Worm (Caenorhabditis elegans) whole organism, L1 larva: ENCODE results near the gene clec-173.
"Not testable (repeated sequence)": the region's sequence is repeated elsewhere in the genome, so short reads cannot be mapped to it uniquely, and the experiment has no call there.

Source experiments
- C34B4.2 ChIP-seq: sonication (generic microtip); optimal IDR thresholded peaks from 2 replicates; lab custom pipeline; 2017; ENCODE audit warnings: mild to moderate bottlenecking, missing genetic modification characterization, missing compliant biosample characterization
- Y116A8C.19 ChIP-seq: sonication (generic microtip); optimal IDR thresholded peaks from 2 replicates; lab custom pipeline; 2016; ENCODE audit warnings: missing compliant biosample characterization, missing genetic modification characterization, borderline replicate concordance
- aha-1 ChIP-seq: fragments of 150-350 bp; optimal IDR thresholded peaks from 2 replicates; lab custom pipeline; 2014; ENCODE audit warnings: missing biosample characterization, missing genetic modification characterization
- alr-1 ChIP-seq: fragments of 200-800 bp; sonication (Bioruptor generic); optimal IDR thresholded peaks from 2 replicates; lab custom pipeline; 2018; ENCODE audit warnings: borderline replicate concordance, mild to moderate bottlenecking, missing genetic modification characterization, missing compliant biosample characterization
- aly-2 ChIP-seq: fragments of 150-350 bp; optimal IDR thresholded peaks from 2 replicates; lab custom pipeline; 2014; ENCODE audit warnings: missing biosample characterization, missing genetic modification characterization
- ces-1 ChIP-seq: fragments of 150-350 bp; optimal IDR thresholded peaks from 2 replicates; lab custom pipeline; 2014; ENCODE audit warnings: missing biosample characterization, missing genetic modification reagents, missing genetic modification characterization
- efl-1 ChIP-seq, 4 experiments: fragments of 150-350 bp; optimal IDR thresholded peaks in 3 of 4; peaks in 1 of 4; 1 replicate in 1 of 4; 2 replicates in 3 of 4; lab custom pipeline; 2014; ENCODE audit warnings: missing biosample characterization in 2 of 4, missing genetic modification characterization in 2 of 4, missing genetic modification reagents in 2 of 4
- egl-27 ChIP-seq, 2 experiments: fragments of 150-350 bp in 1 of 2; sonication (generic microtip); optimal IDR thresholded peaks; 3 replicates each; lab custom pipeline; 2017 to 2018; ENCODE audit warnings: missing biosample characterization in 2 of 2, missing genetic modification characterization in 2 of 2, missing genetic modification reagents in 2 of 2
- ets-5 ChIP-seq: fragments of 200-800 bp; sonication (Bioruptor generic); IDR thresholded peaks from 2 replicates; pipeline ENCODE4 v1.3.6; 2022; ENCODE audit warnings: missing genetic modification characterization, missing compliant biosample characterization
- fkh-10 ChIP-seq: sonication (generic microtip); optimal IDR thresholded peaks from 2 replicates; lab custom pipeline; 2017; ENCODE audit warnings: missing biosample characterization, missing genetic modification reagents, missing genetic modification characterization
- fkh-4 ChIP-seq: sonication (generic microtip); optimal IDR thresholded peaks from 2 replicates; lab custom pipeline; 2016; ENCODE audit warnings: missing compliant biosample characterization, missing genetic modification characterization, borderline replicate concordance
- grh-1 ChIP-seq: fragments of 200-800 bp; sonication (Bioruptor generic); IDR thresholded peaks from 2 replicates; pipeline ENCODE4 v1.3.6; 2022; ENCODE audit warnings: missing genetic modification reagents, missing genetic modification characterization, missing compliant biosample characterization
- hlh-4 ChIP-seq: sonication (generic microtip); optimal IDR thresholded peaks from 2 replicates; lab custom pipeline; 2016; ENCODE audit warnings: mild to moderate bottlenecking, missing genetic modification characterization, missing compliant biosample characterization
- lin-13 ChIP-seq: fragments of 150-350 bp; optimal IDR thresholded peaks from 2 replicates; lab custom pipeline; 2014; ENCODE audit warnings: missing biosample characterization, missing genetic modification reagents, missing genetic modification characterization
- lin-39 ChIP-seq: fragments of 150-350 bp; optimal IDR thresholded peaks from 2 replicates; lab custom pipeline; 2014; ENCODE audit warnings: missing biosample characterization, missing genetic modification reagents, missing genetic modification characterization
- lsy-2 ChIP-seq, 2 experiments: fragments of 150-350 bp; optimal IDR thresholded peaks; 2 replicates each; lab custom pipeline; 2014; ENCODE audit warnings: missing biosample characterization in 2 of 2, missing genetic modification characterization in 2 of 2
- mep-1 ChIP-seq: fragments of 150-350 bp; optimal IDR thresholded peaks from 2 replicates; lab custom pipeline; 2014; ENCODE audit warnings: missing biosample characterization, missing genetic modification characterization
- nhr-12 ChIP-seq: sonication (generic microtip); optimal IDR thresholded peaks from 2 replicates; lab custom pipeline; 2017; ENCODE audit warnings: missing biosample characterization, missing genetic modification characterization
- nhr-20 ChIP-seq: sonication (generic microtip); optimal IDR thresholded peaks from 2 replicates; lab custom pipeline; 2016; ENCODE audit warnings: mild to moderate bottlenecking, missing genetic modification characterization, missing compliant biosample characterization
- nhr-237 ChIP-seq: fragments of 150-350 bp; optimal IDR thresholded peaks from 2 replicates; lab custom pipeline; 2014; ENCODE audit warnings: missing biosample characterization, missing genetic modification characterization
- nhr-90 ChIP-seq: sonication (generic microtip); optimal IDR thresholded peaks from 2 replicates; lab custom pipeline; 2016; ENCODE audit warnings: mild to moderate bottlenecking, missing genetic modification characterization, missing compliant biosample characterization; ENCODE audit not compliant: poor library complexity
- pqm-1 ChIP-seq: sonication (generic microtip); optimal IDR thresholded peaks from 3 replicates; lab custom pipeline; 2017; ENCODE audit warnings: missing biosample characterization, missing genetic modification characterization
- skn-1 ChIP-seq: fragments of 150-350 bp; optimal IDR thresholded peaks from 2 replicates; lab custom pipeline; 2014; ENCODE audit warnings: missing biosample characterization, missing genetic modification characterization
- unc-62 ChIP-seq: fragments of 150-350 bp; optimal IDR thresholded peaks from 2 replicates; lab custom pipeline; 2014; ENCODE audit warnings: missing biosample characterization, missing genetic modification reagents, missing genetic modification characterization
- unc-98 ChIP-seq: fragments of 200-800 bp; sonication (Bioruptor generic); IDR thresholded peaks from 2 replicates; pipeline ENCODE4 v1.3.6; 2022; ENCODE audit warnings: missing genetic modification characterization, missing compliant biosample characterization
- xbp-1 ChIP-seq: sonication (generic microtip); optimal IDR thresholded peaks from 2 replicates; lab custom pipeline; 2016; ENCODE audit warnings: missing genetic modification characterization, missing compliant biosample characterization
- ztf-11 ChIP-seq, 2 experiments: sonication (generic microtip); optimal IDR thresholded peaks; 2 replicates each; lab custom pipeline; 2016 to 2017; ENCODE audit warnings: missing genetic modification characterization in 2 of 2, missing biosample characterization in 1 of 2, missing compliant biosample characterization in 1 of 2

The clec-173 gene

DNA sequence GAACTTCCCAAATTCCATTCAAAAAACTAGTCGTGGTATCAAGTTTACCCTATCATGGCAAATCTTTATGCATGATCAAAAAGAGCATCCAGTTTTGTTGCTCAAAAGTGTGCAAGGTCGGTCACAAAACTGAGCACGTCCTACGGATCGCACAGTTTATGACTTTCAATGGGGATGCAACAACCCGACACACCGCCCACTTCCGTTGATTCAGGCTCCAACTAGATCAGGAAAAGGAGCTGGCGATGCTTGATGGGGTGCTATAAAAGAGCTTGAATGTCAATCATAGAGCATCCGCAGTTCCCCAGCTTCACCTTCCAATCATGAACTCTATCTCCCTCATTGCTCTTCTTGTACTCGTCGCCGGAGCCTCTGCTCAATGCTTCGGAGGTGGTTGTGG, 38.1 kb upstream of the clec-173 start, which contains the start of gene W08E12.2:
Gene W08E12.2 (plus strand): TSS at position 301 of the 400 bp plus-strand sequence.
- TF ChIP-seq efl-1 (optimal IDR thresholded peaks at IDR 0.05; lab: Kevin White, UChicago) (no peak), efl-1 (GFP tag; optimal IDR thresholded peaks at IDR 0.05 in 1 of 2; lab: Kevin White, UChicago) (peak in 1 of 2 experiments; percentile 24), fkh-10 (GFP tag; lab: Kevin White, UChicago) (no peak)
- TF ChIP-seq, all 84 proteins: peak for 1

DNA sequence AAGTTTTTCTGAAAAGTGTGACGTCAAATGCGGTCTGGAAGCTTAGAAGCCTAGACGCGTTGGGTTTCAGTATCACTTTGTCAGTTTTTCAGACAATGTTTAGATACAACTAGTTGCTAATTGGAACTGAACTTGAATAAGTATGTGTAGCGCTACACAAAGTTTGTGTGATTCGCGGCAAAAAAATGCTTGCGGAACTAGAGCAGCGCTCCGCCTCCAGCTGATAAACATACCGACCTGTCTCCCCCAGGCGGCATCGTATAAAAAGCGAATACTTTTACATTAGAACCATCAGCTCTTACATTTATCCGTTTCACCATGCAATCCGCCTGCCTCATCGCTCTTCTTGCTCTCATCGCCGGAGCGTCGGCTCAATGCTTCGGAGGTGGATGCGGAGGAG, 36.2 kb upstream of the clec-173 start, which contains the start of gene idpp-12:
Gene idpp-12 (plus strand): TSS at position 301 of the 400 bp plus-strand sequence.
- not testable (repeated sequence) for TF ChIP-seq nhr-90; hlh-4 (tag; lab: Kevin White, UChicago); nhr-237 (tag; lab: Kevin White, UChicago)

DNA sequence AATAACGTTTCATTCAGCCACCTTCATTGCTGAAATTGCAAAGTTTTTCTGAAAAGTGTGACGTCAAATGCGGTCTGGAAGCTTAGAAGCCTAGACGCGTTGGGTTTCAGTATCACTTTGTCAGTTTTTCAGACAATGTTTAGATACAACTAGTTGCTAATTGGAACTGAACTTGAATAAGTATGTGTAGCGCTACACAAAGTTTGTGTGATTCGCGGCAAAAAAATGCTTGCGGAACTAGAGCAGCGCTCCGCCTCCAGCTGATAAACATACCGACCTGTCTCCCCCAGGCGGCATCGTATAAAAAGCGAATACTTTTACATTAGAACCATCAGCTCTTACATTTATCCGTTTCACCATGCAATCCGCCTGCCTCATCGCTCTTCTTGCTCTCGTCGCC, 34.6 kb upstream of the clec-173 start, which contains the start of gene W08E12.4:
Gene W08E12.4 (plus strand): TSS at position 301 of the 400 bp plus-strand sequence.
- not testable (repeated sequence) for TF ChIP-seq mep-1; alr-1 (tag; lab: Kevin White, UChicago); Y116A8C.19 (tag; lab: Kevin White, UChicago)
- TF ChIP-seq, all 84 proteins: peak for 0; not testable (repeated sequence) for 84

DNA sequence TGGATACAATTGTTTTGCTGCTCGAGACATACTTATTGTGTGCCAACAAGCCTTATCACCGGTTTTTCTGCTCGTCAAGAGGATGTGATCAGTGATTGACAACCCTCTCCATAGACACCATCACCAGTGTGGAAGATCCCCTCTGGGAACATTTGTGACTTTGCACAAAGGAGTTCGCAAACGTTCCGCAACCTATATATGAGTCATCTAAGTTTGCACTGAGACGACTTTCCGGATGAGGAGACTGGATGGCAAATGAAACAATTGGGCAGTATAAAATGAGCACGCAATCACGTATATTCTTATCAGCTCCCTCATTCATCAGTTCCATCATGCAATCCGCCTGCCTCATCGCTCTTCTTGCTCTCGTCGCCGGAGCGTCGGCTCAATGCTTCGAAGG, 33.0 kb upstream of the clec-173 start, which contains the start of gene W08E12.5:
Gene W08E12.5 (plus strand): TSS at position 301 of the 400 bp plus-strand sequence.
- no peak for TF ChIP-seq efl-1 (optimal IDR thresholded peaks at IDR 0.05; lab: Kevin White, UChicago)
- peak in 1 of 2 experiments; percentile 50 for TF ChIP-seq efl-1 (GFP tag; optimal IDR thresholded peaks at IDR 0.05 in 1 of 2; lab: Kevin White, UChicago)
- no peak for TF ChIP-seq fkh-4 (tag; lab: Kevin White, UChicago)
- TF ChIP-seq, all 84 proteins: peak for 1

DNA sequence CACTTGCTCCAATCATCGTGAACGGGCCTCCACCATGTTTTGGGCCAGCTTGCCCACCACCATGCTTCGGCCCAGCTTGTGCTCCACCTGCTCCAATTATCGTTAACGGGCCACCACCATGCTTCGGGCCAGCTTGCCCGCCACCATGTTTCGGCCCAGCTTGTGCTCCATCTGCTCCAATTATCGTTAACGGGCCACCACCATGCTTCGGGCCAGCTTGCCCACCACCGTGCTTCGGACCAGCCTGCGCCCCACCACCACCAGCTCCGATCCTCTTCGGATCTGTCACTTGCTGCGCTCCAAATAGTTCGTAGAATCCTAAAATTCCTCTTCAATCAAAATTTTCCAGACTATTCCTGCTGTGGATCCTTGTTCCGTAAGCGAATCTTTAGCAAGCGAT, 31.7 kb upstream of the clec-173 start:
- no peak for TF ChIP-seq lin-13
- no peak for TF ChIP-seq fkh-4 (tag; lab: Kevin White, UChicago)
- TF ChIP-seq C34B4.2 (tag; lab: Kevin White, UChicago): no peak
- no peak for TF ChIP-seq xbp-1 (tag; lab: Kevin White, UChicago)
- TF ChIP-seq ztf-11 (tag; optimal IDR thresholded peaks at IDR 0.05; lab: Kevin White, UChicago): no peak
- no peak for TF ChIP-seq skn-1 (tag; lab: Kevin White, UChicago)
- no peak for TF ChIP-seq aha-1 (tag; lab: Kevin White, UChicago)
- TF ChIP-seq lsy-2 (tag; optimal IDR thresholded peaks at IDR 0.05; lab: Kevin White, UChicago): no peak
- no peak for TF ChIP-seq lin-39 (tag; lab: Kevin White, UChicago)
- no peak for TF ChIP-seq aly-2
- no peak for TF ChIP-seq unc-98 (GFP tag; lab: Robert Waterston, UW)
- no peak for TF ChIP-seq nhr-20
- TF ChIP-seq grh-1: no peak
- no peak for TF ChIP-seq ces-1
- no peak for TF ChIP-seq egl-27 (tag; optimal IDR thresholded peaks at IDR 0.05; lab: Kevin White, UChicago)
- no peak for TF ChIP-seq nhr-12 (tag; lab: Kevin White, UChicago)
- TF ChIP-seq pqm-1 (tag; lab: Kevin White, UChicago): no peak
- TF ChIP-seq ets-5 (GFP tag; lab: Robert Waterston, UW): no peak
- TF ChIP-seq, all 84 proteins: peak for 0

DNA sequence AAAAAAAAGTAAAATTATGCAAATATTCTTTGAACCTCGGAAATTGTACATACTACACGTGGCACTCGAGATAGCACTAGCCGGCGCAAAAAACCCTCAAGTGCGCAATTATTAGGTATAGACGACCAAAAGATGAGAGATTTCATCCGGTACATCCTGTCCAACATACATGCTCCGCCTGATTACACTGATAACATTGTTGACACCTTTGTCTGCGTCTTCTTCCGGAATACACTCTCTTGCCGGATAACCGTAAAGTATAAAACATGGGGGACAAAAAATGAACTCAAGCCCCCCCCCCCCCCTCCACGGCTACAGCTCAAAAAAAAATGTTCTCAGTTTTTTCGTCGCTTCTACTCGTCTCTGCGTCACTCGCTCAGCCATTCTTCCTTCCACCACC, 30.8 kb upstream of the clec-173 start, which contains the start of gene W08E12.6:
Gene W08E12.6 (plus strand): TSS at position 301 of the 400 bp plus-strand sequence.
- TF ChIP-seq fkh-10 (GFP tag; lab: Kevin White, UChicago): peak; percentile 3
- TF ChIP-seq lsy-2 (tag; optimal IDR thresholded peaks at IDR 0.05; lab: Kevin White, UChicago): no peak
- no peak for TF ChIP-seq unc-62
